Worm (Caenorhabditis elegans) whole organism, mixed stage, embryonic: ENCODE measurements around the gene F57G12.2.

Experiments
- lin-32 ChIP-seq: fragments of 200-800 bp; sonication (Bioruptor generic); optimal IDR thresholded peaks from 2 replicates; lab custom pipeline; 2018; ENCODE audit warnings: mild to moderate bottlenecking, missing genetic modification characterization, missing compliant biosample characterization
- nhr-76 ChIP-seq: sonication (generic microtip); optimal IDR thresholded peaks from 2 replicates; lab custom pipeline; 2017; ENCODE audit warnings: missing biosample characterization, missing genetic modification characterization
- pha-4 ChIP-seq: fragments of 150-350 bp; optimal IDR thresholded peaks from 2 replicates; lab custom pipeline; 2018; ENCODE audit warnings: missing biosample characterization, missing genetic modification reagents, missing genetic modification characterization
- sptf-1 ChIP-seq: sonication (generic microtip); optimal IDR thresholded peaks from 2 replicates; lab custom pipeline; 2017; ENCODE audit warnings: mild to moderate bottlenecking, missing genetic modification characterization, moderate library complexity, missing compliant biosample characterization
- unc-39 ChIP-seq: fragments of 150-350 bp; optimal IDR thresholded peaks from 2 replicates; lab custom pipeline; 2014; ENCODE audit warnings: missing biosample characterization, missing genetic modification characterization
- ztf-11 ChIP-seq: fragments of 150-350 bp; optimal IDR thresholded peaks from 2 replicates; lab custom pipeline; 2014; ENCODE audit warnings: missing biosample characterization, missing genetic modification characterization

ce11 chrX:12149638-12150137 is 10.2 kb downstream of the F57G12.2 start, which contains the start of gene znf-474:
- no peak for TF ChIP-seq sptf-1 (tag; lab: Kevin White, UChicago)
- no peak for TF ChIP-seq pha-4 (tag; lab: Kevin White, UChicago)
- no peak for TF ChIP-seq lin-32 (GFP tag; lab: Kevin White, UChicago)
- TF ChIP-seq ztf-11 (tag; lab: Kevin White, UChicago): no peak
- TF ChIP-seq nhr-76 (tag; lab: Kevin White, UChicago): no peak
- no peak for TF ChIP-seq unc-39
